Fruit fly (Drosophila melanogaster) whole organism, prepupa: Measurements from ENCODE around the gene CG16812.

Source experiments
- CG16779 ChIP-seq: fragments of 200-800 bp; sonication (Bioruptor generic); optimal IDR thresholded peaks from 3 replicates; lab custom pipeline; 2017; ENCODE audit warnings: missing biosample characterization, mild to moderate bottlenecking, missing genetic modification characterization
- OdsH ChIP-seq: fragments of 200-800 bp; sonication (Bioruptor generic); optimal IDR thresholded peaks from 3 replicates; lab custom pipeline; 2016; ENCODE audit warnings: missing biosample characterization, missing genetic modification characterization

DNA sequence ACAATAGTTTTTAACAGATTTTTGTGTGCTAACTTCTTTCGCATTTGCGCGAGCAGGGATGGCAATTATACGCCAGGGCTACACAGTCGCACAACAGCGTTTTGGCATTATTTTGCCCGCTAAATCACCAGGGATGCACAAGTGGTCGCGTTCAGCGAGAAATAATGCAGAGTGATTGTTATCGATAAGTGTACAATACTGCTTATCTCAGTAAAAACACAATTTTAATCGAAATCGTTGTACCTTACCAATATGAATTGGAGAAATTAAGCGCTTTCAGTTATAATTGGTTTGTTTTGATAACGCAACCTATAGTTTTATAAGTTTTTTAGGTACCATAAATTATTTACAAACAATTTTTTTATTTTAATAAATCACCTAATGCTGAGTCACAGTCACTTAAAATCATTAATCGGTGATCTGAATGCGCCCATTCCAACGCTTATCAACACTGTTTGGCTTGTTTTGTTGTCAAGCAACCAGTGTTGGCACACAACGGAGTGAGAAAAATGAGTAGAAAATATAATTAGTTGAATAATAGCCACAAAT lies 45.6 kb upstream of the CG16812 start, which contains the start of the genes Sfmbt and CG5439:
- no peak for TF ChIP-seq OdsH (GFP tag; lab: Kevin White, UChicago)
- no peak for TF ChIP-seq CG16779 (tag; lab: Kevin White, UChicago)
